Worm (Caenorhabditis elegans): ENCODE data around the gene znf-598.

znf-598 gene

DNA sequence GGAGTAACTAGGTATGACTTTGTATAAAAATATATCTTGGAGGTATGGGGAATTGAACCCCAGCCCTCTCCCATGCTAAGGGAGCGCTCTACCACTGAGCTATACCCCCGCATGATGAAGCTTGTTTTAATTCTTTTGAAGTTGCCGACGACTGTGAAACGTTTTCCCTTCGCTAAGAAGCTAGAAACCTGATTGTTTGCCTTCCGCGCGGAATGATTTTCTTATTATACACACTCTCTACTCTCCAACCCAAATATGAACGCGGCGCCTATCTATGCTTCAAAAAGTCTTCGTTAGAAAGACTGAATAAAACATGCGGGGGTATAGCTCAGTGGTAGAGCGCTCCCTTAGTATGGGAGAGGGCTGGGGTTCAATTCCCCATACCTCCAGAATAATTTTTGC, 22.6 kb upstream of the znf-598 start (continued):
- peak in 1 of 2 experiments; percentile 21 for TF ChIP-seq unc-62 (GFP tag; optimal IDR thresholded peaks at IDR 0.05 in 1 of 2)
- TF ChIP-seq unc-62 (tag; optimal IDR thresholded peaks at IDR 0.05): no peak
- TF ChIP-seq pha-4 (GFP tag; IDR thresholded peaks at IDR 0.05): peak; percentile 86
- TF ChIP-seq pha-4 (tag; optimal IDR thresholded peaks at IDR 0.05): no peak
- TF ChIP-seq F26F4.8 (GFP tag; conservative IDR thresholded peaks at IDR 0.05): 0 out of 2 replicates have a peak, but pooled peaks have one; percentile 44
- 0 out of 2 replicates have a peak, but pooled peaks have one; percentile 24 for TF ChIP-seq ceh-20 (GFP tag; IDR thresholded peaks at IDR 0.05)
- TF ChIP-seq dmd-9 (GFP tag; IDR thresholded peaks at IDR 0.05): 0 out of 2 replicates have a peak, but pooled peaks have one; percentile 60
- peak; percentile 53 for TF ChIP-seq lir-3 (tag; optimal IDR thresholded peaks at IDR 0.05)
- TF ChIP-seq zip-11 (GFP tag; IDR thresholded peaks at IDR 0.05): no peak
- TF ChIP-seq hlh-11 (tag; optimal IDR thresholded peaks at IDR 0.05): no peak
- no peak for TF ChIP-seq ceh-82 (tag; optimal IDR thresholded peaks at IDR 0.05)
- TF ChIP-seq vab-7 (GFP tag; IDR thresholded peaks at IDR 0.05): no peak; the same call in 1 of the 2 replicates
- TF ChIP-seq dpl-1 (GFP tag; optimal IDR thresholded peaks at IDR 0.05): no peak
- peak; percentile 60 for TF ChIP-seq Y5F2A.4 (GFP tag; optimal IDR thresholded peaks at IDR 0.05)
- no peak for TF ChIP-seq saeg-2 (GFP tag; IDR thresholded peaks at IDR 0.05)
- TF ChIP-seq lim-7 (GFP tag; IDR thresholded peaks at IDR 0.05): peak; percentile 61; the same call in 1 of the 2 replicates
- no peak for TF ChIP-seq lin-39 (tag; optimal IDR thresholded peaks at IDR 0.05)
- no peak for TF ChIP-seq gei-8 (GFP tag; optimal IDR thresholded peaks at IDR 0.05)
- no peak; the same call in 1 of the 2 replicates for TF ChIP-seq nhr-41 (GFP tag; IDR thresholded peaks at IDR 0.05)
- peak; percentile 56 for TF ChIP-seq spr-1 (tag; optimal IDR thresholded peaks at IDR 0.05)
- TF ChIP-seq hif-1 (tag; optimal IDR thresholded peaks at IDR 0.05): no peak
- TF ChIP-seq zip-2 (tag; optimal IDR thresholded peaks at IDR 0.05): no peak
- no peak for TF ChIP-seq fkh-10 (GFP tag; optimal IDR thresholded peaks at IDR 0.05)
- no peak for TF ChIP-seq ceh-44 (GFP tag; IDR thresholded peaks at IDR 0.05)
- TF ChIP-seq mxl-3 (GFP tag; optimal IDR thresholded peaks at IDR 0.05): no peak
- no peak for TF ChIP-seq dve-1 (tag; optimal IDR thresholded peaks at IDR 0.05; ENCODE audit: insufficient read depth)
- no peak for TF ChIP-seq mxl-2 (GFP tag; conservative IDR thresholded peaks at IDR 0.05)
- TF ChIP-seq unc-130 (GFP tag; optimal IDR thresholded peaks at IDR 0.05): no peak
- TF ChIP-seq T20F7.1 (GFP tag; optimal IDR thresholded peaks at IDR 0.05): peak; percentile 43
- TF ChIP-seq Y48G9A.11 (GFP tag; IDR thresholded peaks at IDR 0.05): 0 out of 2 replicates have a peak, but pooled peaks have one; percentile 24
- peak; percentile 64; the same call in 1 of the 2 replicates for TF ChIP-seq snpc-1.2 (GFP tag; IDR thresholded peaks at IDR 0.05)
- TF ChIP-seq duxl-1 (tag; optimal IDR thresholded peaks at IDR 0.05; ENCODE audit: poor library complexity): no peak
- TF ChIP-seq madf-9 (GFP tag; conservative IDR thresholded peaks at IDR 0.05): peak; percentile 81
- no peak for TF ChIP-seq mdl-1 (tag; optimal IDR thresholded peaks at IDR 0.05)
- TF ChIP-seq ZK546.5 (tag; optimal IDR thresholded peaks at IDR 0.05): no peak
- TF ChIP-seq ama-1 (optimal IDR thresholded peaks at IDR 0.05): no peak
- TF ChIP-seq F44E2.7 (GFP tag; IDR thresholded peaks at IDR 0.05): 0 out of 2 replicates have a peak, but pooled peaks have one; percentile 49
- TF ChIP-seq R02D3.7 (tag; optimal IDR thresholded peaks at IDR 0.05): no peak
- TF ChIP-seq D1046.2 (GFP tag; IDR thresholded peaks at IDR 0.05): 0 out of 2 replicates have a peak, but pooled peaks have one; percentile 7
- no peak for TF ChIP-seq tag-97 (GFP tag; IDR thresholded peaks at IDR 0.05)
- TF ChIP-seq dmd-8 (GFP tag; IDR thresholded peaks at IDR 0.05): no peak; the same call in 1 of the 2 replicates
- no peak for TF ChIP-seq zfp-3 (GFP tag; conservative IDR thresholded peaks at IDR 0.05)
- TF ChIP-seq rbr-2 (tag; optimal IDR thresholded peaks at IDR 0.05): peak; percentile 37
- TF ChIP-seq pqm-1 (tag; optimal IDR thresholded peaks at IDR 0.05): no peak
- TF ChIP-seq nhr-42 (GFP tag; IDR thresholded peaks at IDR 0.05): peak; percentile 54; the same call in 1 of the 2 replicates
- TF ChIP-seq F37D6.2 (tag; optimal IDR thresholded peaks at IDR 0.05): no peak
- TF ChIP-seq nhr-102 (tag; optimal IDR thresholded peaks at IDR 0.05): peak; percentile 47
- no peak for TF ChIP-seq lin-15B (tag; optimal IDR thresholded peaks at IDR 0.05)
- no peak for TF ChIP-seq ceh-62 (tag; optimal IDR thresholded peaks at IDR 0.05)
- no peak for TF ChIP-seq ZK337.2 (GFP tag; IDR thresholded peaks at IDR 0.05)
- 0 out of 4 replicates have a peak, but pooled peaks of 1 of the 2 experiments have one; percentile 82 for TF ChIP-seq madf-5 (GFP tag; IDR thresholded peaks at IDR 0.05)

Data from whole organism, L4 larva.